Worm (Caenorhabditis elegans) whole organism, L1 larva: ENCODE results near the gene map-2.

Source experiments
- C16A3.4 ChIP-seq: fragments of 150-350 bp; optimal IDR thresholded peaks from 2 replicates; lab custom pipeline; 2014; ENCODE audit warnings: missing biosample characterization, missing genetic modification characterization
- blmp-1 ChIP-seq: fragments of 150-350 bp; optimal IDR thresholded peaks from 2 replicates; lab custom pipeline; 2014; ENCODE audit warnings: missing biosample characterization, missing genetic modification characterization
- ceh-8 ChIP-seq: fragments of 200-800 bp; sonication (Bioruptor generic); optimal IDR thresholded peaks from 2 replicates; lab custom pipeline; 2018; ENCODE audit warnings: mild to moderate bottlenecking, missing genetic modification characterization, moderate library complexity, missing compliant biosample characterization
- ceh-82 ChIP-seq, 3 experiments: fragments of 150-350 bp in 1 of 3; sonication (generic microtip) in 2 of 3; optimal IDR thresholded peaks; 2 replicates each; lab custom pipeline; 2014 to 2017; ENCODE audit warnings: missing biosample characterization in 3 of 3, missing genetic modification characterization in 3 of 3
- egl-27 ChIP-seq, 2 experiments: fragments of 150-350 bp in 1 of 2; sonication (generic microtip); optimal IDR thresholded peaks; 3 replicates each; lab custom pipeline; 2017 to 2018; ENCODE audit warnings: missing biosample characterization in 2 of 2, missing genetic modification characterization in 2 of 2, missing genetic modification reagents in 2 of 2
- hlh-17 ChIP-seq: fragments of 200-800 bp; sonication (Bioruptor generic); optimal IDR thresholded peaks from 2 replicates; lab custom pipeline; 2018; ENCODE audit warnings: missing genetic modification characterization, mild to moderate bottlenecking, missing compliant biosample characterization, moderate library complexity, borderline replicate concordance
- nhr-28 ChIP-seq: fragments of 150-350 bp; optimal IDR thresholded peaks from 2 replicates; lab custom pipeline; 2014; ENCODE audit warnings: missing biosample characterization, missing genetic modification characterization
- nhr-71 ChIP-seq: sonication (generic microtip); optimal IDR thresholded peaks from 2 replicates; lab custom pipeline; 2016; ENCODE audit warnings: mild to moderate bottlenecking, missing genetic modification characterization, moderate library complexity, missing compliant biosample characterization
- sox-4 ChIP-seq: sonication (generic microtip); optimal IDR thresholded peaks from 2 replicates; lab custom pipeline; 2016; ENCODE audit warnings: missing genetic modification characterization, missing compliant biosample characterization
- sptf-1 ChIP-seq: fragments of 150-350 bp; optimal IDR thresholded peaks from 2 replicates; lab custom pipeline; 2014; ENCODE audit warnings: missing biosample characterization, missing genetic modification characterization
- unc-130 ChIP-seq: fragments of 150-350 bp; optimal IDR thresholded peaks from 2 replicates; lab custom pipeline; 2017; ENCODE audit warnings: missing biosample characterization, missing genetic modification characterization, inconsistent platforms
- zip-4 ChIP-seq: fragments of 200-800 bp; sonication (Bioruptor generic); optimal IDR thresholded peaks from 2 replicates; lab custom pipeline; 2018; ENCODE audit warnings: mild to moderate bottlenecking, missing genetic modification characterization, moderate library complexity, missing compliant biosample characterization

DNA sequence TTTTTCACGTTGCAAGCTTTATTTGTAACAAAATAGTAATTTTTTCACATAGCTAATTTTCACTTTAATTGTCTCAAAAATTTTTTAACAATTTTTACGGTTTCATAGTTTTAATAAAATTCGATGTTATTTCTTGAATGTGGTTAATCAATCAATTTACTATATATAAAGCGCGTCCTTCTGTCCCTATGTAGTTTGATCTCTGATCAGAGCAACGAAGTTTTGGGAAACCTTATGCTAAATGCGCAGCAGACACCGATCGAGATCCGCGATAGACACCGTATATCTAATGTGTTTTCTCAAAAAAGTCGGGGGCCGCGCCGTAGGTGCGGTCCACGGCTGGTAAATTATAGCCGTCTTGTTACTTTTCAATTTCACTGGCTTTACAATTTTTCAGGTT lies 33.9 kb upstream of the map-2 start:
- TF ChIP-seq zip-4 (GFP tag; lab: Kevin White, UChicago) (no peak), nhr-71 (tag; lab: Kevin White, UChicago) (no peak), ceh-82 (tag; optimal IDR thresholded peaks at IDR 0.05; lab: Kevin White, UChicago) (no peak), nhr-28 (tag; lab: Kevin White, UChicago) (no peak), C16A3.4 (tag; lab: Kevin White, UChicago) (no peak), ceh-8 (GFP tag; lab: Kevin White, UChicago) (no peak), blmp-1 (tag; lab: Kevin White, UChicago) (no peak), unc-130 (tag; lab: Kevin White, UChicago) (no peak), sptf-1 (tag; lab: Kevin White, UChicago) (no peak), egl-27 (tag; optimal IDR thresholded peaks at IDR 0.05; lab: Kevin White, UChicago) (no peak), sox-4 (no peak), hlh-17 (GFP tag; lab: Kevin White, UChicago) (no peak)
